Fruit fly (Drosophila melanogaster) whole organism, embryonic: ENCODE results near the gene Srp19.
A peak's percentile ranks its signal among the peaks of the same experiment; 100 is the strongest.

Experiments
- Antp ChIP-seq: fragments of 200-800 bp; sonication (Bioruptor generic); optimal IDR thresholded peaks from 3 replicates; lab custom pipeline; 2016; ENCODE audit warnings: missing biosample characterization, missing genetic modification characterization
- CG10267 ChIP-seq: fragments of 200-800 bp; sonication (Bioruptor generic); optimal IDR thresholded peaks from 2 replicates; lab custom pipeline; 2018; ENCODE audit warnings: missing biosample characterization, mild to moderate bottlenecking, missing genetic modification characterization, moderate library complexity
- CG10462 ChIP-seq: fragments of 200-800 bp; sonication (Bioruptor generic); optimal IDR thresholded peaks from 2 replicates; lab custom pipeline; 2016; ENCODE audit warnings: missing biosample characterization, missing genetic modification characterization
- CG12219 ChIP-seq: fragments of 200-800 bp; sonication (Bioruptor generic); optimal IDR thresholded peaks from 3 replicates; lab custom pipeline; 2018; ENCODE audit warnings: missing biosample characterization, mild to moderate bottlenecking, missing genetic modification characterization
- CG13296 ChIP-seq: fragments of 200-800 bp; sonication (Bioruptor generic); optimal IDR thresholded peaks from 3 replicates; lab custom pipeline; 2018; ENCODE audit warnings: missing biosample characterization, mild to moderate bottlenecking, missing genetic modification characterization
- CG15011 ChIP-seq: fragments of 200-800 bp; sonication (Bioruptor generic); optimal IDR thresholded peaks from 3 replicates; lab custom pipeline; 2018; ENCODE audit warnings: missing biosample characterization, mild to moderate bottlenecking, missing genetic modification characterization
- CG15514 ChIP-seq: fragments of 200-800 bp; sonication (Bioruptor generic); optimal IDR thresholded peaks from 3 replicates; lab custom pipeline; 2017; ENCODE audit warnings: missing biosample characterization, missing genetic modification characterization, mild to moderate bottlenecking, moderate library complexity, missing genetic modification reagents
- CG1602 ChIP-seq: fragments of 200-800 bp; sonication (Bioruptor generic); optimal IDR thresholded peaks from 3 replicates; lab custom pipeline; 2016; ENCODE audit warnings: missing biosample characterization, missing genetic modification characterization
- CG17328 ChIP-seq: fragments of 200-800 bp; sonication (Bioruptor generic); IDR thresholded peaks from 2 replicates; pipeline ENCODE4 v1.3.6; 2022; ENCODE audit warnings: missing biosample characterization, missing genetic modification characterization
- CG17359 ChIP-seq: fragments of 200-800 bp; sonication (Bioruptor generic); optimal IDR thresholded peaks from 3 replicates; lab custom pipeline; 2018; ENCODE audit warnings: missing biosample characterization, mild to moderate bottlenecking, missing genetic modification characterization, moderate library complexity
- CG17361 ChIP-seq: fragments of 200-800 bp; sonication (Bioruptor generic); IDR thresholded peaks from 3 replicates; pipeline ENCODE4 v1.3.6; 2022; ENCODE audit warnings: missing biosample characterization, missing genetic modification characterization
- CG1832 ChIP-seq: fragments of 200-800 bp; sonication (Bioruptor generic); optimal IDR thresholded peaks from 2 replicates; lab custom pipeline; 2017; ENCODE audit warnings: missing biosample characterization, mild to moderate bottlenecking, missing genetic modification characterization, inconsistent platforms
- CG18599 ChIP-seq: fragments of 200-800 bp; sonication (Bioruptor generic); optimal IDR thresholded peaks from 3 replicates; lab custom pipeline; 2017; ENCODE audit warnings: missing biosample characterization, missing genetic modification characterization, mild to moderate bottlenecking, moderate library complexity, missing genetic modification reagents
- CG2875 ChIP-seq: fragments of 200-800 bp; sonication (Bioruptor generic); optimal IDR thresholded peaks from 2 replicates; lab custom pipeline; 2017; ENCODE audit warnings: missing biosample characterization, mild to moderate bottlenecking, missing genetic modification characterization, missing genetic modification reagents
- CG32767 ChIP-seq: fragments of 200-800 bp; sonication (Bioruptor generic); IDR thresholded peaks from 2 replicates; pipeline ENCODE4 v1.3.6; 2022; ENCODE audit warnings: missing biosample characterization, missing genetic modification characterization
- CG33213 ChIP-seq: fragments of 200-800 bp; sonication (Bioruptor generic); optimal IDR thresholded peaks from 3 replicates; lab custom pipeline; 2016; ENCODE audit warnings: missing biosample characterization, missing genetic modification characterization
- CG42726 ChIP-seq: fragments of 200-800 bp; sonication (Bioruptor generic); IDR thresholded peaks from 2 replicates; pipeline ENCODE4 v1.3.6; 2022; ENCODE audit warnings: missing biosample characterization, missing genetic modification characterization; ENCODE audit not compliant: partially characterized antibody
- CG4404 ChIP-seq: fragments of 200-800 bp; sonication (Bioruptor generic); IDR thresholded peaks from 2 replicates; pipeline ENCODE4 v1.3.6; 2022; ENCODE audit warnings: missing biosample characterization, missing genetic modification characterization
- CG6175 ChIP-seq: fragments of 200-800 bp; sonication (Bioruptor generic); IDR thresholded peaks from 3 replicates; pipeline ENCODE4 v1.3.6; 2022; ENCODE audit warnings: missing biosample characterization, missing genetic modification characterization
- CG6813 ChIP-seq: fragments of 200-800 bp; sonication (Bioruptor generic); optimal IDR thresholded peaks from 2 replicates; lab custom pipeline; 2017; ENCODE audit warnings: missing biosample characterization, missing genetic modification characterization, mild to moderate bottlenecking, moderate library complexity, missing genetic modification reagents
- CG7839 ChIP-seq: fragments of 200-800 bp; sonication (Bioruptor generic); optimal IDR thresholded peaks from 3 replicates; lab custom pipeline; 2018; ENCODE audit warnings: missing biosample characterization, mild to moderate bottlenecking, missing genetic modification characterization, moderate library complexity
- CG7987 ChIP-seq: fragments of 200-800 bp; sonication (Bioruptor generic); optimal IDR thresholded peaks from 2 replicates; lab custom pipeline; 2018; ENCODE audit warnings: missing biosample characterization, mild to moderate bottlenecking, missing genetic modification characterization, moderate library complexity
- CG8290 ChIP-seq, 3 experiments: fragments of 200-800 bp; sonication (Bioruptor generic); optimal IDR thresholded peaks; 2 replicates each; lab custom pipeline; 2016 to 2019; ENCODE audit warnings: missing biosample characterization in 3 of 3, missing genetic modification characterization in 3 of 3, mild to moderate bottlenecking in 2 of 3, moderate library complexity in 1 of 3
- CG9932 ChIP-seq: fragments of 200-800 bp; sonication (Bioruptor generic); IDR thresholded peaks from 2 replicates; pipeline ENCODE4 v1.3.6; 2022; ENCODE audit warnings: missing biosample characterization, missing genetic modification characterization
- Camta ChIP-seq: fragments of 200-800 bp; sonication (Bioruptor generic); optimal IDR thresholded peaks from 2 replicates; lab custom pipeline; 2016; ENCODE audit warnings: missing biosample characterization, missing genetic modification characterization
- Dip3 ChIP-seq: fragments of 200-800 bp; sonication (Bioruptor generic); optimal IDR thresholded peaks from 3 replicates; lab custom pipeline; 2016; ENCODE audit warnings: missing biosample characterization, missing genetic modification characterization
- Drgx ChIP-seq: fragments of 200-800 bp; sonication (Bioruptor generic); IDR thresholded peaks from 2 replicates; pipeline ENCODE4 v1.3.6; 2022; ENCODE audit warnings: missing biosample characterization, missing genetic modification characterization
- E2f1 ChIP-seq: fragments of 200-800 bp; sonication (Bioruptor generic); IDR thresholded peaks from 2 replicates; pipeline ENCODE4 v1.3.6; 2022; ENCODE audit warnings: missing biosample characterization, missing genetic modification characterization
- HLH54F ChIP-seq: fragments of 200-800 bp; sonication (Bioruptor generic); optimal IDR thresholded peaks from 3 replicates; lab custom pipeline; 2016; ENCODE audit warnings: missing biosample characterization, missing genetic modification characterization
- Hr51 ChIP-seq, 2 experiments: fragments of 200-800 bp; sonication (Bioruptor generic); optimal IDR thresholded peaks; 2 replicates in 1 of 2; 3 replicates in 1 of 2; lab custom pipeline; 2016 to 2018; ENCODE audit warnings: missing biosample characterization in 2 of 2, missing genetic modification characterization in 2 of 2, mild to moderate bottlenecking in 1 of 2, moderate library complexity in 1 of 2
- Lim3 ChIP-seq: fragments of 200-800 bp; sonication (Bioruptor generic); IDR thresholded peaks from 2 replicates; pipeline ENCODE4 v1.3.6; 2022; ENCODE audit warnings: missing biosample characterization, missing genetic modification characterization
- MBD-R2 ChIP-seq: fragments of 200-800 bp; sonication (Bioruptor generic); IDR thresholded peaks from 2 replicates; pipeline ENCODE4 v1.3.6; 2022; ENCODE audit warnings: missing biosample characterization, missing genetic modification characterization
- Mad ChIP-seq: fragments of 200-800 bp; sonication (Bioruptor generic); optimal IDR thresholded peaks from 2 replicates; lab custom pipeline; 2016; ENCODE audit warnings: missing biosample characterization, missing genetic modification characterization
- Mrtf ChIP-seq: fragments of 200-800 bp; sonication (Bioruptor generic); IDR thresholded peaks from 3 replicates; pipeline ENCODE4 v1.3.6; 2022; ENCODE audit warnings: missing biosample characterization, missing genetic modification characterization
- Sox102F ChIP-seq: fragments of 200-800 bp; sonication (Bioruptor generic); optimal IDR thresholded peaks from 2 replicates; lab custom pipeline; 2018; ENCODE audit warnings: missing biosample characterization, mild to moderate bottlenecking, missing genetic modification characterization, moderate library complexity
- YL-1 ChIP-seq: fragments of 200-800 bp; sonication (Bioruptor generic); optimal IDR thresholded peaks from 3 replicates; lab custom pipeline; 2017; ENCODE audit warnings: missing biosample characterization, mild to moderate bottlenecking, missing genetic modification characterization
- bbx ChIP-seq: fragments of 200-800 bp; sonication (Bioruptor generic); IDR thresholded peaks from 2 replicates; pipeline ENCODE4 v1.3.6; 2022; ENCODE audit warnings: missing biosample characterization, missing genetic modification characterization; ENCODE audit not compliant: partially characterized antibody
- br ChIP-seq: fragments of >200 bp; optimal IDR thresholded peaks from 2 replicates; lab custom pipeline; 2017
- cad ChIP-seq: fragments of >200 bp; optimal IDR thresholded peaks from 2 replicates; lab custom pipeline; 2017; ENCODE audit warnings: missing biosample characterization, missing genetic modification characterization
- emc ChIP-seq: fragments of 200-800 bp; sonication (Bioruptor generic); optimal IDR thresholded peaks from 2 replicates; lab custom pipeline; 2016; ENCODE audit warnings: missing biosample characterization, missing genetic modification characterization
- fd64A ChIP-seq: fragments of 200-800 bp; sonication (Bioruptor generic); optimal IDR thresholded peaks from 3 replicates; lab custom pipeline; 2018; ENCODE audit warnings: missing biosample characterization, mild to moderate bottlenecking, missing genetic modification characterization
- fru ChIP-seq: fragments of >200 bp; optimal IDR thresholded peaks from 2 replicates; lab custom pipeline; 2017
- klu ChIP-seq: fragments of 200-800 bp; sonication (Bioruptor generic); IDR thresholded peaks from 2 replicates; pipeline ENCODE4 v1.3.6; 2022; ENCODE audit warnings: missing biosample characterization, missing genetic modification characterization
- lilli ChIP-seq: fragments of 200-800 bp; sonication (Bioruptor generic); optimal IDR thresholded peaks from 3 replicates; lab custom pipeline; 2016; ENCODE audit warnings: missing biosample characterization, missing genetic modification characterization
- org-1 ChIP-seq: fragments of 200-800 bp; sonication (Bioruptor generic); optimal IDR thresholded peaks from 2 replicates; lab custom pipeline; 2017; ENCODE audit warnings: missing biosample characterization, missing genetic modification characterization
- pita ChIP-seq: fragments of 200-800 bp; sonication (Bioruptor generic); optimal IDR thresholded peaks from 2 replicates; lab custom pipeline; 2017; ENCODE audit warnings: missing biosample characterization, mild to moderate bottlenecking, missing genetic modification characterization
- prd ChIP-seq, 3 experiments: fragments of >200 bp in 2 of 3; fragments of 200-800 bp in 1 of 3; sonication (Bioruptor generic) in 1 of 3; optimal IDR thresholded peaks in 2 of 3; IDR thresholded peaks in 1 of 3; 2 replicates in 2 of 3; 3 replicates in 1 of 3; pipeline versions ENCODE4 v1.3.6 to Lab custom; 2017 to 2022; ENCODE audit warnings: missing biosample characterization in 1 of 3, missing genetic modification characterization in 1 of 3
- sens ChIP-seq: fragments of 200-800 bp; sonication (Bioruptor generic); peaks from one replicate; lab custom pipeline; 2016; ENCODE audit warnings: missing biosample characterization, missing genetic modification characterization
- tgo ChIP-seq: fragments of 200-800 bp; sonication (Bioruptor generic); IDR thresholded peaks from 3 replicates; pipeline ENCODE4 v1.3.6; 2022; ENCODE audit warnings: missing biosample characterization, missing genetic modification characterization
- twi ChIP-seq: fragments of 200-800 bp; optimal IDR thresholded peaks from 2 replicates; lab custom pipeline; 2019; ENCODE audit warnings: missing biosample characterization, mild to moderate bottlenecking, missing genetic modification characterization, moderate library complexity

The Srp19 gene

DNA sequence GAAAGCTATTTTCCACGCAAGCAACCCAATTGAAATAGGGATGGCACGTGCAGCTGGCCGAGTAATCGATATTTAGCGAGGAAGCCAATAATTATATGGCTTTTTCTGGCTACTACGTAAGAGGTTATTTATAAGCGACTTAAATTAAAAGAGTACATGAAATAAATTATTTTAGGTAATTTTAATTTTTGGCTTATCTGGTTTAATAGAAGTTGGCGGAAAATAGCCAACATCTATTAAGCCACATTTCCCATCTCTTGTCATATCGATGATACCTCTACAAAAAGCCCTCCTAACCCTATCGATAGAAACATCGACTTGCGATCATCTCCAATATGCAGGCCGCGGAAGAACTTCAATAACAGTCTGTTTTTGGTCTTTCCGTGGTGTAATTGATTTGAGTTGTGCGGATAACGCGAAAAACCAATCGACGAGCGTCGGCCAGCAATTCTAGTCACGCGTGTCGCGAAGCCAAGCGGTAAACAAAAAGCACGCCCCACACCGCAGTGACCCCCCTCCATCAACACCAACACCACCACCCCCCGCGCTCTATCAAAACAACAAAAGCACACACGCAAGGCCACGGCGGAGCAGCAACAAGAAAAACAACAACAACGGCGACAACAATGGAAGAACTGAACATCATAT, at the start of gene Srp19, which contains the start of gene qm (continued):
- no peak for TF ChIP-seq CG10462 (GFP tag; lab: Kevin White, UChicago)
- no peak for TF ChIP-seq fru
- TF ChIP-seq CG8290 (GFP tag; optimal IDR thresholded peaks at IDR 0.05; lab: Kevin White, UChicago), result peak; percentile 45
- TF ChIP-seq CG8290 (tag; optimal IDR thresholded peaks at IDR 0.05; lab: Kevin White, UChicago), result peak in 1 of 2 experiments; percentile 49
- TF ChIP-seq Dip3 (GFP tag; lab: Kevin White, UChicago), result peak; percentile 6
- TF ChIP-seq Mrtf (GFP tag; lab: Robert Waterston, UW), result no peak
- TF ChIP-seq CG17359 (tag; lab: Kevin White, UChicago), result no peak
- TF ChIP-seq klu, result peak; percentile 61; the same call in 1 of the 2 replicates
- no peak for TF ChIP-seq org-1 (GFP tag; lab: Kevin White, UChicago)
- no peak for TF ChIP-seq CG12219 (GFP tag; lab: Kevin White, UChicago)
- TF ChIP-seq CG42726, result peak; percentile 70; the same call in 1 of the 2 replicates
- no peak for TF ChIP-seq CG6813 (GFP tag; lab: Kevin White, UChicago)
- peak; percentile 10 for TF ChIP-seq fd64A (GFP tag; lab: Kevin White, UChicago)
- TF ChIP-seq twi (tag; lab: Kevin White, UChicago), result no peak
- no peak for TF ChIP-seq emc (GFP tag; lab: Kevin White, UChicago)
- peak; percentile 1 for TF ChIP-seq CG7987 (GFP tag; lab: Kevin White, UChicago)
- no peak for TF ChIP-seq CG17328 (GFP tag; lab: Robert Waterston, UW)
- TF ChIP-seq bbx (GFP tag; lab: Robert Waterston, UW), result peak; percentile 83
- TF ChIP-seq br (lab: Kevin White, UChicago), result no peak
- peak; percentile 59 for TF ChIP-seq YL-1 (GFP tag; lab: Kevin White, UChicago)
- TF ChIP-seq CG15011, result no peak
- TF ChIP-seq CG18599 (GFP tag; lab: Kevin White, UChicago), result peak; percentile 36
- peak; percentile 84 for TF ChIP-seq sens (GFP tag; lab: Kevin White, UChicago)
- no peak for TF ChIP-seq CG32767 (GFP tag; lab: Robert Waterston, UW)
- peak; percentile 53; the same call in 2 of the 3 replicates for TF ChIP-seq CG17361 (GFP tag; lab: Robert Waterston, UW)
- TF ChIP-seq CG4404 (GFP tag; lab: Robert Waterston, UW), result peak; percentile 34; the same call in 1 of the 2 replicates
- no peak for TF ChIP-seq Sox102F
- peak; percentile 60 for TF ChIP-seq Antp
- no peak for TF ChIP-seq Lim3 (GFP tag; lab: Robert Waterston, UW)
- peak; percentile 47 for TF ChIP-seq HLH54F (GFP tag; lab: Kevin White, UChicago)
- TF ChIP-seq Mad, result no peak
- peak; percentile 64 for TF ChIP-seq CG15514 (GFP tag; lab: Kevin White, UChicago)
- no peak for TF ChIP-seq CG6175
- TF ChIP-seq Camta (GFP tag; lab: Kevin White, UChicago), result peak; percentile 53
- no peak for TF ChIP-seq Drgx (GFP tag; lab: Robert Waterston, UW)
- TF ChIP-seq cad (GFP tag; lab: Kevin White, UChicago), result no peak
- TF ChIP-seq lilli (GFP tag; lab: Kevin White, UChicago), result peak; percentile 73
- TF ChIP-seq pita (GFP tag; lab: Kevin White, UChicago), result no peak
- no peak for TF ChIP-seq CG13296 (GFP tag; lab: Kevin White, UChicago)
- TF ChIP-seq CG9932 (GFP tag; lab: Robert Waterston, UW), result peak; percentile 78
- peak; percentile 36 for TF ChIP-seq CG1602 (GFP tag; lab: Kevin White, UChicago)
- no peak for TF ChIP-seq E2f1 (GFP tag; lab: Robert Waterston, UW)
- TF ChIP-seq MBD-R2 (GFP tag; lab: Robert Waterston, UW), result peak; percentile 75; the same call in 1 of the 2 replicates
- no peak for TF ChIP-seq CG1832 (GFP tag; lab: Kevin White, UChicago)
- peak; percentile 51 for TF ChIP-seq CG7839 (tag; lab: Kevin White, UChicago)
- TF ChIP-seq tgo, result peak; percentile 28
- peak; percentile 8 to 27 for TF ChIP-seq Hr51 (GFP tag; optimal IDR thresholded peaks at IDR 0.05; lab: Kevin White, UChicago)
- no peak for TF ChIP-seq prd (optimal IDR thresholded peaks at IDR 0.05; lab: Kevin White, UChicago)
- peak; percentile 71 for TF ChIP-seq prd (GFP tag; IDR thresholded peaks at IDR 0.05; lab: Robert Waterston, UW)
- TF ChIP-seq CG10267 (tag; lab: Kevin White, UChicago), result peak; percentile 40
- TF ChIP-seq CG33213, result no peak
- TF ChIP-seq CG2875 (GFP tag; lab: Kevin White, UChicago), result no peak
